Worm (Caenorhabditis elegans): ENCODE data around the gene C09E9.1.
A peak's percentile ranks its signal among the peaks of the same experiment; 100 is the strongest.

The C09E9.1 gene

DNA sequence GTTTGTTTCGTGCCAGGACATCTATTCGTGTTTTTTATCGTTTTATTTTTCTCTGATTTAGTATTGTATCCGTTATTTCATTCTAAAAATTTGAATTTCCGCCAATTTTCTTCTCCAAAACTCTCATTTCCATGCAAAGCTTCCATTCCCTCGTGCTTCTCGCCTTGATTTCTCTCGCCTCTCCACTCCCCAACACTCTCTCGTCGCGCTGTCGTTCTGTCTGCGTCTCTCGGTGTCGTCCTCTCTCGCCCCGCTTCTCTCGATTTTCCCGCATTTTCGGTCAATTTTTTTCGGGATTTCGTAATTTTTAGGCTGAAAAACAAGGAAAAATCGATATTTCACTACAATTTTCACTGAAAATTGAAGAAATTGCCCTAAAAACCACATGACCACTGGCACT lies at the start of gene C09E9.1:
TSS of gene C09E9.1 (plus strand) at position 286 of the 400 bp plus-strand sequence.
- TF ChIP-seq pag-3 (tag; optimal IDR thresholded peaks at IDR 0.05; ENCODE audit: borderline replicate concordance, insufficient read depth) (no peak), pqm-1 (tag; optimal IDR thresholded peaks at IDR 0.05) (no peak), nhr-84 (tag; optimal IDR thresholded peaks at IDR 0.05) (no peak), nhr-237 (tag; optimal IDR thresholded peaks at IDR 0.05) (no peak), jun-1 (tag; optimal IDR thresholded peaks at IDR 0.05) (peak; percentile 59), C34B4.2 (tag; optimal IDR thresholded peaks at IDR 0.05) (no peak), ceh-8 (GFP tag; optimal IDR thresholded peaks at IDR 0.05) (no peak), nhr-12 (tag; optimal IDR thresholded peaks at IDR 0.05) (no peak), lir-3 (tag; optimal IDR thresholded peaks at IDR 0.05; ENCODE audit: poor library complexity) (no peak), nhr-71 (tag; optimal IDR thresholded peaks at IDR 0.05) (peak; percentile 88), nhr-47 (tag; optimal IDR thresholded peaks at IDR 0.05) (peak; percentile 85), nhr-19 (GFP tag; conservative IDR thresholded peaks at IDR 0.05) (peak; percentile 40), unc-30 (tag; optimal IDR thresholded peaks at IDR 0.05) (no peak), F16B12.6 (tag; optimal IDR thresholded peaks at IDR 0.05) (peak; percentile 14), ets-5 (GFP tag; IDR thresholded peaks at IDR 0.05) (no peak), tlp-1 (tag; optimal IDR thresholded peaks at IDR 0.05) (no peak), ceh-82 (tag; optimal IDR thresholded peaks at IDR 0.05) (peak in 2 of 3 experiments; percentile 25 to 71), fkh-8 (tag; optimal IDR thresholded peaks at IDR 0.05) (peak; percentile 85), pax-3 (tag; optimal IDR thresholded peaks at IDR 0.05) (peak; percentile 7), hpl-2 (GFP tag; optimal IDR thresholded peaks at IDR 0.05) (no peak), irx-1 (tag; optimal IDR thresholded peaks at IDR 0.05) (peak; percentile 38), vab-15 (tag; optimal IDR thresholded peaks at IDR 0.05) (no peak), isw-1 (GFP tag; IDR thresholded peaks at IDR 0.05) (peak; percentile 60), lin-39 (tag; optimal IDR thresholded peaks at IDR 0.05) (no peak), sox-4 (tag; optimal IDR thresholded peaks at IDR 0.05) (no peak), alr-1 (tag; optimal IDR thresholded peaks at IDR 0.05; ENCODE audit: borderline replicate concordance) (no peak), lin-13 (GFP tag; optimal IDR thresholded peaks at IDR 0.05) (peak; percentile 52), egl-13 (tag; optimal IDR thresholded peaks at IDR 0.05) (peak; percentile 72), nhr-77 (tag; optimal IDR thresholded peaks at IDR 0.05) (no peak), unc-98 (GFP tag; IDR thresholded peaks at IDR 0.05) (no peak), rnt-1 (tag; optimal IDR thresholded peaks at IDR 0.05) (peak; percentile 74), fkh-4 (tag; optimal IDR thresholded peaks at IDR 0.05; ENCODE audit: borderline replicate concordance) (no peak), unc-86 (tag; optimal IDR thresholded peaks at IDR 0.05) (peak; percentile 77), grh-1 (GFP tag; IDR thresholded peaks at IDR 0.05) (no peak), nhr-90 (tag; optimal IDR thresholded peaks at IDR 0.05; ENCODE audit: poor library complexity) (peak; percentile 4), aha-1 (tag; optimal IDR thresholded peaks at IDR 0.05) (no peak), mef-2 (tag; optimal IDR thresholded peaks at IDR 0.05) (no peak), skn-1 (tag; optimal IDR thresholded peaks at IDR 0.05) (peak; percentile 76), mdl-1 (tag; optimal IDR thresholded peaks at IDR 0.05) (peak; percentile 89 to 98), sptf-1 (tag; optimal IDR thresholded peaks at IDR 0.05) (no peak), ceh-88 (GFP tag; IDR thresholded peaks at IDR 0.05) (no peak), xbp-1 (tag; optimal IDR thresholded peaks at IDR 0.05) (peak; percentile 59), mab-9 (GFP tag; IDR thresholded peaks at IDR 0.05) (peak; percentile 36; the same call in 1 of the 2 replicates), elt-2 (tag; optimal IDR thresholded peaks at IDR 0.05) (peak; percentile 50), C04F5.9 (tag; optimal IDR thresholded peaks at IDR 0.05) (no peak), nhr-11 (tag; optimal IDR thresholded peaks at IDR 0.05) (peak; percentile 39), aly-2 (tag; optimal IDR thresholded peaks at IDR 0.05) (no peak), zip-4 (GFP tag; optimal IDR thresholded peaks at IDR 0.05) (peak; percentile 30), ztf-4 (tag; optimal IDR thresholded peaks at IDR 0.05) (peak; percentile 1), nhr-28 (tag; optimal IDR thresholded peaks at IDR 0.05) (no peak), sup-37 (GFP tag; optimal IDR thresholded peaks at IDR 0.05) (no peak), nhr-85 (tag) (no peak), swsn-7 (tag; optimal IDR thresholded peaks at IDR 0.05) (peak; percentile 75), tbx-2 (tag; optimal IDR thresholded peaks at IDR 0.05) (peak; percentile 73)
